Worm (Caenorhabditis elegans): Measurements from ENCODE around the gene agxt-1.

- TF ChIP-seq lin-54 (GFP tag; optimal IDR thresholded peaks at IDR 0.05): no peak
- no peak for TF ChIP-seq Y79H2A.3 (GFP tag; conservative IDR thresholded peaks at IDR 0.05)
- no peak for TF ChIP-seq unc-62 (GFP tag; optimal IDR thresholded peaks at IDR 0.05)
- no peak for TF ChIP-seq snpc-4 (GFP tag; optimal IDR thresholded peaks at IDR 0.05)
- TF ChIP-seq snpc-4 (tag; optimal IDR thresholded peaks at IDR 0.05): no peak
- no peak for TF ChIP-seq rec-8 (tag; optimal IDR thresholded peaks at IDR 0.05)
- no peak for TF ChIP-seq nhr-80 (tag; optimal IDR thresholded peaks at IDR 0.05)
- no peak for TF ChIP-seq tlf-1 (GFP tag; optimal IDR thresholded peaks at IDR 0.05)
- no peak for TF ChIP-seq repo-1 (tag; optimal IDR thresholded peaks at IDR 0.05)
- TF ChIP-seq him-1 (tag; optimal IDR thresholded peaks at IDR 0.05): no peak
- no peak for TF ChIP-seq dpl-1 (GFP tag; optimal IDR thresholded peaks at IDR 0.05)
Observed at ce11 chrII:8821140-8821595, 24.2 kb upstream of the agxt-1 start, which contains the start of gene F46C5.1.

Measured in whole organism, young adult.